Worm (Caenorhabditis elegans) whole organism, L1 larva: ENCODE data around the gene C04A11.2.

Experiments
- C04F5.9 ChIP-seq: sonication (generic microtip); optimal IDR thresholded peaks from 2 replicates; lab custom pipeline; 2016; ENCODE audit warnings: missing genetic modification characterization, missing compliant biosample characterization
- C16A3.4 ChIP-seq: fragments of 150-350 bp; optimal IDR thresholded peaks from 2 replicates; lab custom pipeline; 2014; ENCODE audit warnings: missing biosample characterization, missing genetic modification characterization
- C34B4.2 ChIP-seq: sonication (generic microtip); optimal IDR thresholded peaks from 2 replicates; lab custom pipeline; 2017; ENCODE audit warnings: mild to moderate bottlenecking, missing genetic modification characterization, missing compliant biosample characterization
- F16B12.6 ChIP-seq: fragments of 150-350 bp; optimal IDR thresholded peaks from 2 replicates; lab custom pipeline; 2014; ENCODE audit warnings: missing biosample characterization, missing genetic modification characterization
- Y116A8C.19 ChIP-seq: sonication (generic microtip); optimal IDR thresholded peaks from 2 replicates; lab custom pipeline; 2016; ENCODE audit warnings: missing compliant biosample characterization, missing genetic modification characterization, borderline replicate concordance
- aha-1 ChIP-seq: fragments of 150-350 bp; optimal IDR thresholded peaks from 2 replicates; lab custom pipeline; 2014; ENCODE audit warnings: missing biosample characterization, missing genetic modification characterization
- aly-2 ChIP-seq: fragments of 150-350 bp; optimal IDR thresholded peaks from 2 replicates; lab custom pipeline; 2014; ENCODE audit warnings: missing biosample characterization, missing genetic modification characterization
- ama-1 ChIP-seq: fragments of 150-350 bp; optimal IDR thresholded peaks from 2 replicates; lab custom pipeline; 2014
- ceh-63 ChIP-seq: fragments of 200-800 bp; sonication (Bioruptor generic); optimal IDR thresholded peaks from 2 replicates; lab custom pipeline; 2018; ENCODE audit warnings: mild to moderate bottlenecking, missing genetic modification characterization, missing compliant biosample characterization
- ceh-82 ChIP-seq, 3 experiments: fragments of 150-350 bp in 1 of 3; sonication (generic microtip) in 2 of 3; optimal IDR thresholded peaks; 2 replicates each; lab custom pipeline; 2014 to 2017; ENCODE audit warnings: missing biosample characterization in 3 of 3, missing genetic modification characterization in 3 of 3
- ceh-88 ChIP-seq: fragments of 200-800 bp; sonication (Bioruptor generic); IDR thresholded peaks from 2 replicates; pipeline ENCODE4 v1.3.6; 2022; ENCODE audit warnings: missing genetic modification characterization, missing compliant biosample characterization
- dpl-1 ChIP-seq, 3 experiments: fragments of 150-350 bp in 2 of 3; sonication (generic microtip) in 1 of 3; optimal IDR thresholded peaks; 2 replicates each; lab custom pipeline; 2014 to 2017; ENCODE audit warnings: missing biosample characterization in 3 of 3, missing genetic modification characterization in 3 of 3, missing genetic modification reagents in 3 of 3
- efl-1 ChIP-seq, 4 experiments: fragments of 150-350 bp; optimal IDR thresholded peaks in 3 of 4; peaks in 1 of 4; 1 replicate in 1 of 4; 2 replicates in 3 of 4; lab custom pipeline; 2014; ENCODE audit warnings: missing biosample characterization in 2 of 4, missing genetic modification characterization in 2 of 4, missing genetic modification reagents in 2 of 4
- efl-3 ChIP-seq: fragments of 200-800 bp; sonication (Bioruptor generic); optimal IDR thresholded peaks from 2 replicates; lab custom pipeline; 2018; ENCODE audit warnings: mild to moderate bottlenecking, missing genetic modification characterization, missing compliant biosample characterization
- egl-27 ChIP-seq, 2 experiments: fragments of 150-350 bp in 1 of 2; sonication (generic microtip); optimal IDR thresholded peaks; 3 replicates each; lab custom pipeline; 2017 to 2018; ENCODE audit warnings: missing biosample characterization in 2 of 2, missing genetic modification characterization in 2 of 2, missing genetic modification reagents in 2 of 2
- elt-2 ChIP-seq: sonication (generic microtip); optimal IDR thresholded peaks from 2 replicates; lab custom pipeline; 2016; ENCODE audit warnings: missing genetic modification characterization, mild to moderate bottlenecking, inconsistent platforms, missing compliant biosample characterization, missing genetic modification reagents
- elt-3 ChIP-seq, 6 experiments: fragments of 150-350 bp in 1 of 6; sonication (generic microtip); optimal IDR thresholded peaks; 2 replicates each; lab custom pipeline; 2017 to 2018; ENCODE audit warnings: missing biosample characterization in 6 of 6, missing genetic modification characterization in 6 of 6, inconsistent platforms in 1 of 6
- fkh-4 ChIP-seq: sonication (generic microtip); optimal IDR thresholded peaks from 2 replicates; lab custom pipeline; 2016; ENCODE audit warnings: missing compliant biosample characterization, missing genetic modification characterization, borderline replicate concordance
- hlh-17 ChIP-seq: fragments of 200-800 bp; sonication (Bioruptor generic); optimal IDR thresholded peaks from 2 replicates; lab custom pipeline; 2018; ENCODE audit warnings: missing genetic modification characterization, mild to moderate bottlenecking, missing compliant biosample characterization, moderate library complexity, borderline replicate concordance
- irx-1 ChIP-seq: sonication (generic microtip); optimal IDR thresholded peaks from 2 replicates; lab custom pipeline; 2016; ENCODE audit warnings: missing genetic modification characterization, missing compliant biosample characterization
- lin-13 ChIP-seq: fragments of 150-350 bp; optimal IDR thresholded peaks from 2 replicates; lab custom pipeline; 2014; ENCODE audit warnings: missing biosample characterization, missing genetic modification reagents, missing genetic modification characterization
- lin-14 ChIP-seq: fragments of 200-800 bp; sonication (Bioruptor generic); optimal IDR thresholded peaks from 2 replicates; lab custom pipeline; 2018; ENCODE audit warnings: mild to moderate bottlenecking, missing genetic modification characterization, moderate library complexity, missing compliant biosample characterization
- lin-35 ChIP-seq, 2 experiments: fragments of 150-350 bp; optimal IDR thresholded peaks; 2 replicates each; lab custom pipeline; 2014; ENCODE audit warnings: missing biosample characterization in 2 of 2, missing genetic modification characterization in 2 of 2, missing genetic modification reagents in 2 of 2
- lin-39 ChIP-seq: fragments of 150-350 bp; optimal IDR thresholded peaks from 2 replicates; lab custom pipeline; 2014; ENCODE audit warnings: missing biosample characterization, missing genetic modification reagents, missing genetic modification characterization
- lir-3 ChIP-seq: sonication (generic microtip); optimal IDR thresholded peaks from 2 replicates; lab custom pipeline; 2016; ENCODE audit warnings: mild to moderate bottlenecking, missing genetic modification characterization, moderate library complexity, missing compliant biosample characterization; ENCODE audit not compliant: poor library complexity
- mep-1 ChIP-seq: fragments of 150-350 bp; optimal IDR thresholded peaks from 2 replicates; lab custom pipeline; 2014; ENCODE audit warnings: missing biosample characterization, missing genetic modification characterization
- nhr-12 ChIP-seq: sonication (generic microtip); optimal IDR thresholded peaks from 2 replicates; lab custom pipeline; 2017; ENCODE audit warnings: missing biosample characterization, missing genetic modification characterization
- nhr-19 ChIP-seq: fragments of 200-800 bp; sonication (Bioruptor generic); conservative IDR thresholded peaks from 2 replicates; pipeline ENCODE4 v1.3.6; 2022; ENCODE audit warnings: missing genetic modification characterization, missing compliant biosample characterization
- nhr-20 ChIP-seq: sonication (generic microtip); optimal IDR thresholded peaks from 2 replicates; lab custom pipeline; 2016; ENCODE audit warnings: mild to moderate bottlenecking, missing genetic modification characterization, missing compliant biosample characterization
- nhr-237 ChIP-seq: fragments of 150-350 bp; optimal IDR thresholded peaks from 2 replicates; lab custom pipeline; 2014; ENCODE audit warnings: missing biosample characterization, missing genetic modification characterization
- nhr-47 ChIP-seq: sonication (generic microtip); optimal IDR thresholded peaks from 2 replicates; lab custom pipeline; 2016; ENCODE audit warnings: mild to moderate bottlenecking, missing genetic modification characterization, moderate library complexity, missing compliant biosample characterization
- nhr-76 ChIP-seq: sonication (generic microtip); optimal IDR thresholded peaks from 2 replicates; lab custom pipeline; 2017; ENCODE audit warnings: missing biosample characterization, missing genetic modification characterization
- nhr-85 ChIP-seq: sonication (generic microtip); peaks from one replicate; lab custom pipeline; 2016; ENCODE audit warnings: missing genetic modification characterization, inconsistent platforms, missing compliant biosample characterization
- nhr-90 ChIP-seq: sonication (generic microtip); optimal IDR thresholded peaks from 2 replicates; lab custom pipeline; 2016; ENCODE audit warnings: mild to moderate bottlenecking, missing genetic modification characterization, missing compliant biosample characterization; ENCODE audit not compliant: poor library complexity
- pag-3 ChIP-seq: sonication (generic microtip); optimal IDR thresholded peaks from 2 replicates; lab custom pipeline; 2017; ENCODE audit warnings: missing genetic modification characterization, mild to moderate bottlenecking, missing compliant biosample characterization, antibody characterized with exemption, borderline replicate concordance; ENCODE audit not compliant: insufficient read depth
- pqm-1 ChIP-seq: sonication (generic microtip); optimal IDR thresholded peaks from 3 replicates; lab custom pipeline; 2017; ENCODE audit warnings: missing biosample characterization, missing genetic modification characterization
- skn-1 ChIP-seq: fragments of 150-350 bp; optimal IDR thresholded peaks from 2 replicates; lab custom pipeline; 2014; ENCODE audit warnings: missing biosample characterization, missing genetic modification characterization
- snu-23 ChIP-seq: sonication (generic microtip); optimal IDR thresholded peaks from 2 replicates; lab custom pipeline; 2016; ENCODE audit warnings: missing genetic modification characterization, missing compliant biosample characterization
- sptf-1 ChIP-seq: fragments of 150-350 bp; optimal IDR thresholded peaks from 2 replicates; lab custom pipeline; 2014; ENCODE audit warnings: missing biosample characterization, missing genetic modification characterization
- sup-37 ChIP-seq: fragments of 200-800 bp; sonication (Bioruptor generic); optimal IDR thresholded peaks from 2 replicates; lab custom pipeline; 2018; ENCODE audit warnings: mild to moderate bottlenecking, missing genetic modification characterization, missing compliant biosample characterization
- swsn-7 ChIP-seq: sonication (generic microtip); optimal IDR thresholded peaks from 2 replicates; lab custom pipeline; 2016; ENCODE audit warnings: missing genetic modification characterization, missing compliant biosample characterization
- tbx-2 ChIP-seq: sonication (generic microtip); optimal IDR thresholded peaks from 2 replicates; lab custom pipeline; 2016; ENCODE audit warnings: missing genetic modification characterization, missing compliant biosample characterization
- unc-130 ChIP-seq: fragments of 150-350 bp; optimal IDR thresholded peaks from 2 replicates; lab custom pipeline; 2017; ENCODE audit warnings: missing biosample characterization, missing genetic modification characterization, inconsistent platforms
- unc-30 ChIP-seq: sonication (generic microtip); optimal IDR thresholded peaks from 2 replicates; lab custom pipeline; 2017; ENCODE audit warnings: missing biosample characterization, missing genetic modification characterization
- xbp-1 ChIP-seq: sonication (generic microtip); optimal IDR thresholded peaks from 2 replicates; lab custom pipeline; 2016; ENCODE audit warnings: missing genetic modification characterization, missing compliant biosample characterization
- zag-1 ChIP-seq: fragments of 150-350 bp; optimal IDR thresholded peaks from 2 replicates; lab custom pipeline; 2014; ENCODE audit warnings: missing biosample characterization, missing genetic modification characterization
- zip-4 ChIP-seq: fragments of 200-800 bp; sonication (Bioruptor generic); optimal IDR thresholded peaks from 2 replicates; lab custom pipeline; 2018; ENCODE audit warnings: mild to moderate bottlenecking, missing genetic modification characterization, moderate library complexity, missing compliant biosample characterization
- ztf-11 ChIP-seq, 2 experiments: sonication (generic microtip); optimal IDR thresholded peaks; 2 replicates each; lab custom pipeline; 2016 to 2017; ENCODE audit warnings: missing genetic modification characterization in 2 of 2, missing biosample characterization in 1 of 2, missing compliant biosample characterization in 1 of 2

C04A11.2 gene

ce11 chrX:13655769-13656168 is 12.9 kb downstream of the C04A11.2 start (continued):
- TF ChIP-seq efl-1 (optimal IDR thresholded peaks at IDR 0.05; lab: Kevin White, UChicago): no peak
- TF ChIP-seq efl-1 (GFP tag; optimal IDR thresholded peaks at IDR 0.05 in 1 of 2; lab: Kevin White, UChicago): peak in 1 of 2 experiments; percentile 71
- no peak for TF ChIP-seq dpl-1 (GFP tag; optimal IDR thresholded peaks at IDR 0.05; lab: Kevin White, UChicago)
- TF ChIP-seq unc-130 (tag; lab: Kevin White, UChicago): no peak
- 0 out of 2 replicates have a peak, but pooled peaks have one; percentile 17 for TF ChIP-seq nhr-19 (GFP tag; lab: Robert Waterston, UW)
- no peak for TF ChIP-seq Y116A8C.19 (tag; lab: Kevin White, UChicago)
- TF ChIP-seq C04F5.9 (tag; lab: Kevin White, UChicago): no peak
- no peak for TF ChIP-seq lin-39 (tag; lab: Kevin White, UChicago)
- no peak for TF ChIP-seq nhr-85 (tag; lab: Kevin White, UChicago)
- no peak for TF ChIP-seq zag-1 (tag; lab: Kevin White, UChicago)
- TF ChIP-seq swsn-7 (tag; lab: Kevin White, UChicago): no peak

ce11 chrX:13654276-13654675 is 14.4 kb downstream of the C04A11.2 start:
- TF ChIP-seq hlh-17 (no peak), nhr-85 (tag; lab: Kevin White, UChicago) (peak; percentile 4)

- TF ChIP-seq tbx-2: no peak
- no peak for TF ChIP-seq F16B12.6
- no peak for TF ChIP-seq C16A3.4 (tag; lab: Kevin White, UChicago)
- TF ChIP-seq ceh-63 (GFP tag; lab: Kevin White, UChicago): no peak
- TF ChIP-seq irx-1 (tag; lab: Kevin White, UChicago): no peak
- TF ChIP-seq elt-3 (tag; optimal IDR thresholded peaks at IDR 0.05; lab: Kevin White, UChicago): peak in 1 of 6 experiments; percentile 12
- TF ChIP-seq hlh-17: no peak
- TF ChIP-seq ceh-88 (GFP tag; lab: Robert Waterston, UW): no peak
- peak; percentile 43 for TF ChIP-seq snu-23
- TF ChIP-seq unc-30 (tag; lab: Kevin White, UChicago): no peak
- no peak for TF ChIP-seq skn-1 (tag; lab: Kevin White, UChicago)
- TF ChIP-seq sup-37 (GFP tag; lab: Kevin White, UChicago): no peak
- TF ChIP-seq lin-35 (GFP tag; optimal IDR thresholded peaks at IDR 0.05; lab: Kevin White, UChicago): peak in 1 of 2 experiments; percentile 23
- TF ChIP-seq zag-1 (tag; lab: Kevin White, UChicago): no peak
- peak; percentile 28 for TF ChIP-seq nhr-20
- no peak for TF ChIP-seq efl-3
- no peak for TF ChIP-seq ama-1
- TF ChIP-seq zip-4 (GFP tag; lab: Kevin White, UChicago): no peak
- no peak for TF ChIP-seq fkh-4 (tag; lab: Kevin White, UChicago)
- peak; percentile 16 for TF ChIP-seq mep-1 (tag; lab: Kevin White, UChicago)
- TF ChIP-seq efl-1 (optimal IDR thresholded peaks at IDR 0.05; lab: Kevin White, UChicago): no peak
- TF ChIP-seq efl-1 (GFP tag; optimal IDR thresholded peaks at IDR 0.05 in 1 of 2; lab: Kevin White, UChicago): no peak
- no peak for TF ChIP-seq pag-3
- TF ChIP-seq nhr-237: no peak
- peak; percentile 18 for TF ChIP-seq nhr-47 (tag; lab: Kevin White, UChicago)
- TF ChIP-seq nhr-90 (tag; lab: Kevin White, UChicago): peak; percentile 23
- TF ChIP-seq ceh-82 (tag; optimal IDR thresholded peaks at IDR 0.05; lab: Kevin White, UChicago): no peak
- TF ChIP-seq sptf-1 (tag; lab: Kevin White, UChicago): no peak
- TF ChIP-seq C34B4.2 (tag; lab: Kevin White, UChicago): no peak
- no peak for TF ChIP-seq ztf-11 (tag; optimal IDR thresholded peaks at IDR 0.05; lab: Kevin White, UChicago)
Measured at ce11 chrX:13653573-13653972, 15.1 kb downstream of the C04A11.2 start.

- no peak for TF ChIP-seq nhr-12
- TF ChIP-seq nhr-76 (tag; lab: Kevin White, UChicago): no peak
- no peak for TF ChIP-seq ztf-11 (tag; optimal IDR thresholded peaks at IDR 0.05; lab: Kevin White, UChicago)
- no peak for TF ChIP-seq xbp-1
- TF ChIP-seq lin-13 (GFP tag; lab: Kevin White, UChicago): no peak
- no peak for TF ChIP-seq aha-1 (tag; lab: Kevin White, UChicago)
- no peak for TF ChIP-seq lir-3 (tag; lab: Kevin White, UChicago)
- no peak for TF ChIP-seq mep-1 (tag; lab: Kevin White, UChicago)
- no peak for TF ChIP-seq snu-23
- TF ChIP-seq elt-2 (tag; lab: Kevin White, UChicago): no peak
- no peak for TF ChIP-seq pqm-1
- no peak for TF ChIP-seq aly-2 (tag; lab: Kevin White, UChicago)
- no peak for TF ChIP-seq efl-1 (optimal IDR thresholded peaks at IDR 0.05; lab: Kevin White, UChicago)
- TF ChIP-seq efl-1 (GFP tag; optimal IDR thresholded peaks at IDR 0.05 in 1 of 2; lab: Kevin White, UChicago): no peak
- no peak for TF ChIP-seq egl-27 (tag; optimal IDR thresholded peaks at IDR 0.05; lab: Kevin White, UChicago)
- no peak for TF ChIP-seq lin-14 (GFP tag; lab: Kevin White, UChicago)
Measured at ce11 chrX:13650799-13651198, 17.8 kb downstream of the C04A11.2 start, which contains the start of gene C40C9.4. Gene C40C9.4 (plus strand): TSS chrX:13651099.
